Worm (Caenorhabditis elegans) whole organism, early embryonic: ENCODE measurements around the gene ugt-24.

Experiments used
- B0310.2 ChIP-seq: sonication (generic microtip); optimal IDR thresholded peaks from 2 replicates; lab custom pipeline; 2016; ENCODE audit warnings: mild to moderate bottlenecking, missing genetic modification characterization, missing compliant biosample characterization
- F13C5.2 ChIP-seq: sonication (generic microtip); optimal IDR thresholded peaks from 2 replicates; lab custom pipeline; 2017; ENCODE audit warnings: mild to moderate bottlenecking, missing genetic modification characterization, inconsistent platforms, missing compliant biosample characterization
- aly-1 ChIP-seq: sonication (generic microtip); optimal IDR thresholded peaks from 2 replicates; lab custom pipeline; 2016; ENCODE audit warnings: missing genetic modification characterization, missing compliant biosample characterization
- ama-1 ChIP-seq: fragments of 150-350 bp; optimal IDR thresholded peaks from 2 replicates; lab custom pipeline; 2014
- ceh-13 ChIP-seq: fragments of 200-800 bp; sonication (Bioruptor generic); optimal IDR thresholded peaks from 2 replicates; lab custom pipeline; 2018; ENCODE audit warnings: mild to moderate bottlenecking, missing genetic modification characterization, missing compliant biosample characterization
- ceh-36 ChIP-seq: sonication (generic microtip); optimal IDR thresholded peaks from 2 replicates; lab custom pipeline; 2016; ENCODE audit warnings: missing genetic modification characterization, inconsistent platforms, missing compliant biosample characterization
- ets-7 ChIP-seq: sonication (generic microtip); optimal IDR thresholded peaks from 2 replicates; lab custom pipeline; 2016; ENCODE audit warnings: missing genotype, missing genetic modification characterization, missing compliant biosample characterization
- flt-1 ChIP-seq: fragments of 200-800 bp; sonication (Bioruptor generic); IDR thresholded peaks from 2 replicates; pipeline ENCODE4 v1.3.6; 2022; ENCODE audit warnings: missing genetic modification characterization, missing compliant biosample characterization
- hmbx-1 ChIP-seq: sonication (generic microtip); optimal IDR thresholded peaks from 2 replicates; lab custom pipeline; 2016; ENCODE audit warnings: mild to moderate bottlenecking, missing genetic modification characterization, missing compliant biosample characterization
- hmg-4 ChIP-seq: fragments of 200-800 bp; sonication (Bioruptor generic); optimal IDR thresholded peaks from 2 replicates; lab custom pipeline; 2018; ENCODE audit warnings: mild to moderate bottlenecking, missing genetic modification characterization, missing compliant biosample characterization
- hnd-1 ChIP-seq: sonication (generic microtip); optimal IDR thresholded peaks from 2 replicates; lab custom pipeline; 2016; ENCODE audit warnings: missing genetic modification characterization, missing compliant biosample characterization
- pes-1 ChIP-seq: fragments of 200-800 bp; sonication (Bioruptor generic); IDR thresholded peaks from 2 replicates; pipeline ENCODE4 v1.3.6; 2022; ENCODE audit warnings: missing genetic modification reagents, missing genetic modification characterization, missing compliant biosample characterization
- scrt-1 ChIP-seq: fragments of 200-800 bp; sonication (Bioruptor generic); IDR thresholded peaks from 2 replicates; pipeline ENCODE4 v1.3.6; 2022; ENCODE audit warnings: missing genetic modification characterization, missing compliant biosample characterization
- sea-1 ChIP-seq: fragments of 200-800 bp; sonication (Bioruptor generic); conservative IDR thresholded peaks from 2 replicates; pipeline ENCODE4 v1.3.6; 2022; ENCODE audit warnings: missing genetic modification characterization, missing compliant biosample characterization
- tbx-11 ChIP-seq: fragments of 200-800 bp; sonication (Bioruptor generic); IDR thresholded peaks from 2 replicates; pipeline ENCODE4 v1.3.6; 2022; ENCODE audit warnings: missing genetic modification characterization, missing compliant biosample characterization
- tbx-37 ChIP-seq: fragments of 200-800 bp; sonication (Bioruptor generic); conservative IDR thresholded peaks from 2 replicates; pipeline ENCODE4 v1.3.6; 2022; ENCODE audit warnings: missing genetic modification reagents, missing genetic modification characterization, missing compliant biosample characterization
- tra-4 ChIP-seq: sonication (generic microtip); optimal IDR thresholded peaks from 2 replicates; lab custom pipeline; 2017; ENCODE audit warnings: missing genetic modification characterization, missing compliant biosample characterization

Gene ugt-24

DNA sequence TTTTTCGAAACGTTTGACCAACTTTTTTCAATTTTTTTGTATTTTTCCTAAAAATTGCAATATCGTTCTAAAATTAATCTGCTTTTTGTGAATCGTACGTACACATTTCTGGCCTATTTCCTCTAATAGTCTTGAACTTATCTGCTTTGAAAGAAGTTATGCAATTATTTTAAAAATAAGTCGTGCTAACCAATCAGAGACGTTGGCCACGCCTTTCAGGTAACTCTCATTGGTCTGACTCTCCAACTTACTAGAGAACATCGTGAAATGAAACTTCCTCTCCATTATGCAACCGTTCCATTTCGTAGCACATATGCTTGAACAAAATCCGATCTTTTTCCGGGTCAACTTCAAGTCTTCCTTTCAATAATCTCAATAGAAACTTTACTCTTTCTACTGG, 50.9 kb downstream of the ugt-24 start:
- TF ChIP-seq tbx-37 (GFP tag; lab: Robert Waterston, UW), result no peak
- no peak for TF ChIP-seq ceh-36
- TF ChIP-seq flt-1, result no peak
- no peak for TF ChIP-seq ceh-13 (GFP tag; lab: Kevin White, UChicago)
- TF ChIP-seq tbx-11 (GFP tag; lab: Robert Waterston, UW), result no peak
- no peak for TF ChIP-seq ama-1
- no peak for TF ChIP-seq B0310.2 (tag; lab: Kevin White, UChicago)
- no peak for TF ChIP-seq hmg-4 (GFP tag; lab: Kevin White, UChicago)
- TF ChIP-seq pes-1, result no peak
- TF ChIP-seq ets-7, result no peak
- TF ChIP-seq sea-1 (GFP tag; lab: Robert Waterston, UW), result no peak
- TF ChIP-seq hmbx-1, result no peak
- TF ChIP-seq aly-1, result no peak
- TF ChIP-seq F13C5.2, result no peak

DNA sequence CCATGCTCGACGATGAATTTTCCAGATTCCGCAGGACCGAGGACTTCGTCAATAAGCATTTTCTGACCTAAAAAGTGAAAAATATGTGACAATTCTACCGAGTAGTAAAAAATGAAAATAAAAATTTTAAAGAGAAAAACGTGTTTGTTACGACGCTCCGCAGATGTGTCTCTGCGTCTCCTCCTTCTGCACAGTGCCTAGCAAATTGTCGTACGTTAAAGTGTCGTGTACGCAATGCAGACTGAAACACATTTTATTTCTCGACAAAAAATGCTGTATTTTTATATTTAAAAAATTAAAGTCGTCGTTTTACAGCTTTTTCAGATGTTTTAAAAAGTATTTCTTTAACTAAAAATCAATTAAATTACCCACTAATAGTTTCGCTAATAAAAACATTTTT, 53.7 kb downstream of the ugt-24 start, which contains the start of gene C11D2.4:
C11D2.4 (minus strand) TSS at position 128 of the 400 bp plus-strand sequence.
- TF ChIP-seq tra-4 (tag; lab: Kevin White, UChicago), result no peak
- no peak for TF ChIP-seq hmbx-1
- no peak for TF ChIP-seq sea-1 (GFP tag; lab: Robert Waterston, UW)
- TF ChIP-seq tbx-37 (GFP tag; lab: Robert Waterston, UW), result no peak
- no peak for TF ChIP-seq hnd-1 (tag; lab: Kevin White, UChicago)
- no peak for TF ChIP-seq ceh-13 (GFP tag; lab: Kevin White, UChicago)
- TF ChIP-seq F13C5.2, result no peak
- no peak for TF ChIP-seq hmg-4 (GFP tag; lab: Kevin White, UChicago)
- TF ChIP-seq pes-1, result no peak
- no peak for TF ChIP-seq B0310.2 (tag; lab: Kevin White, UChicago)
- no peak for TF ChIP-seq aly-1
- no peak for TF ChIP-seq ama-1
- no peak for TF ChIP-seq scrt-1 (GFP tag; lab: Robert Waterston, UW)
- TF ChIP-seq ceh-36, result no peak
- no peak for TF ChIP-seq tbx-11 (GFP tag; lab: Robert Waterston, UW)
- no peak for TF ChIP-seq ets-7
- TF ChIP-seq flt-1, result no peak
